Worm (Caenorhabditis elegans) whole organism, L3 larva: ENCODE measurements around the gene lin-49.
A peak's percentile ranks its signal among the peaks of the same experiment; 100 is the strongest.

ENCODE experiments used
- aly-2 ChIP-seq: fragments of 150-350 bp; optimal IDR thresholded peaks from 2 replicates; lab custom pipeline; 2014; ENCODE audit warnings: missing biosample characterization, missing genetic modification characterization
- ceh-16 ChIP-seq: sonication (generic microtip); optimal IDR thresholded peaks from 2 replicates; lab custom pipeline; 2017; ENCODE audit warnings: missing biosample characterization, missing genetic modification characterization
- ceh-82 ChIP-seq: fragments of 150-350 bp; optimal IDR thresholded peaks from 2 replicates; lab custom pipeline; 2014; ENCODE audit warnings: missing biosample characterization, missing genetic modification characterization
- egl-27 ChIP-seq: sonication (generic microtip); optimal IDR thresholded peaks from 4 replicates; lab custom pipeline; 2017; ENCODE audit warnings: missing biosample characterization, missing genetic modification reagents, missing genetic modification characterization
- elt-2 ChIP-seq: sonication (generic microtip); optimal IDR thresholded peaks from 2 replicates; lab custom pipeline; 2016; ENCODE audit warnings: missing genetic modification reagents, mild to moderate bottlenecking, missing genetic modification characterization, missing compliant biosample characterization
- hmg-11 ChIP-seq: sonication (generic microtip); optimal IDR thresholded peaks from 2 replicates; lab custom pipeline; 2016; ENCODE audit warnings: missing genetic modification characterization, missing compliant biosample characterization
- nhr-237 ChIP-seq: fragments of 150-350 bp; optimal IDR thresholded peaks from 2 replicates; lab custom pipeline; 2014; ENCODE audit warnings: missing biosample characterization, missing genetic modification characterization
- nhr-77 ChIP-seq: fragments of 150-350 bp; optimal IDR thresholded peaks from 2 replicates; lab custom pipeline; 2014; ENCODE audit warnings: missing biosample characterization, missing genetic modification characterization
- snpc-4 ChIP-seq: fragments of 150-350 bp; optimal IDR thresholded peaks from 2 replicates; lab custom pipeline; 2014; ENCODE audit warnings: missing biosample characterization, missing genetic modification characterization
- unc-39 ChIP-seq: sonication (generic microtip); optimal IDR thresholded peaks from 4 replicates; lab custom pipeline; 2017; ENCODE audit warnings: missing biosample characterization, missing genetic modification characterization

- TF ChIP-seq nhr-237, result no peak
- TF ChIP-seq snpc-4, result no peak
- TF ChIP-seq elt-2 (tag; lab: Kevin White, UChicago), result peak; percentile 56
- no peak for TF ChIP-seq hmg-11
- no peak for TF ChIP-seq unc-39 (tag; lab: Kevin White, UChicago)
- TF ChIP-seq ceh-82, result no peak
- no peak for TF ChIP-seq egl-27 (tag; lab: Kevin White, UChicago)
- TF ChIP-seq ceh-16 (tag; lab: Kevin White, UChicago), result no peak
- no peak for TF ChIP-seq nhr-77 (tag; lab: Kevin White, UChicago)
- no peak for TF ChIP-seq aly-2
Observed at ce11 chrIV:8650696-8651095, 30.2 kb downstream of the lin-49 start, which contains the start of gene C49C8.2.
